Worm (Caenorhabditis elegans): Measurements from ENCODE around the gene tctn-1.

ce11 chrIV:4724562-4724961 lies 23.1 kb downstream of the tctn-1 start, which contains the start of gene K08F11.1:
- no peak for TF ChIP-seq fos-1 (tag; optimal IDR thresholded peaks at IDR 0.05)
- TF ChIP-seq snpc-4 (tag; optimal IDR thresholded peaks at IDR 0.05) = no peak
- TF ChIP-seq elt-3 (tag; optimal IDR thresholded peaks at IDR 0.05) = no peak
- TF ChIP-seq nhr-237 (tag; optimal IDR thresholded peaks at IDR 0.05) = no peak
- no peak for TF ChIP-seq Y55F3AM.14 (GFP tag; optimal IDR thresholded peaks at IDR 0.05)
- no peak for TF ChIP-seq zag-1 (tag; optimal IDR thresholded peaks at IDR 0.05)
- TF ChIP-seq nhr-12 (tag; optimal IDR thresholded peaks at IDR 0.05) = no peak
- no peak for TF ChIP-seq lsy-2 (tag; optimal IDR thresholded peaks at IDR 0.05)
